Fruit fly (Drosophila melanogaster): ENCODE measurements around the gene CG10366.

The CG10366 gene

dm6 chr2L:19576299-19576971 is 7.6 kb upstream of the CG10366 start (continued):
- no peak for TF ChIP-seq CG14014 (GFP tag; IDR thresholded peaks at IDR 0.05)
- no peak for TF ChIP-seq H15 (GFP tag; IDR thresholded peaks at IDR 0.05)
- peak; percentile 62 for TF ChIP-seq phol (tag; optimal IDR thresholded peaks at IDR 0.05)
- TF ChIP-seq CkIIα-i1 (GFP tag; IDR thresholded peaks at IDR 0.05): no peak
- no peak for TF ChIP-seq pho (GFP tag; optimal IDR thresholded peaks at IDR 0.05)
- TF ChIP-seq Dip3 (GFP tag; optimal IDR thresholded peaks at IDR 0.05): no peak
- no peak for TF ChIP-seq sc (optimal IDR thresholded peaks at IDR 0.05)
- TF ChIP-seq sc (GFP tag; optimal IDR thresholded peaks at IDR 0.05): no peak
- peak; percentile 73 for TF ChIP-seq sens (GFP tag)
- TF ChIP-seq ems (GFP tag; optimal IDR thresholded peaks at IDR 0.05): no peak
- TF ChIP-seq CG14050 (GFP tag; IDR thresholded peaks at IDR 0.05): no peak
- TF ChIP-seq zen2 (GFP tag; IDR thresholded peaks at IDR 0.05; ENCODE audit: partially characterized antibody): no peak
- TF ChIP-seq lola (GFP tag; optimal IDR thresholded peaks at IDR 0.05): no peak
- no peak for TF ChIP-seq nom (GFP tag; optimal IDR thresholded peaks at IDR 0.05)
- TF ChIP-seq fd3F (GFP tag; optimal IDR thresholded peaks at IDR 0.05): no peak
- no peak for TF ChIP-seq Usf (GFP tag; optimal IDR thresholded peaks at IDR 0.05)
- TF ChIP-seq sqz (GFP tag; optimal IDR thresholded peaks at IDR 0.05): peak; percentile 99
- TF ChIP-seq lmd (GFP tag; IDR thresholded peaks at IDR 0.05): no peak
- no peak for TF ChIP-seq Lpt (GFP tag; optimal IDR thresholded peaks at IDR 0.05)
- peak; percentile 83 for TF ChIP-seq CG3065 (GFP tag; optimal IDR thresholded peaks at IDR 0.05)
- TF ChIP-seq pan (optimal IDR thresholded peaks at IDR 0.05): no peak
- TF ChIP-seq pan (GFP tag; optimal IDR thresholded peaks at IDR 0.05 in 1 of 2, IDR thresholded peaks at IDR 0.05 in 1 of 2): no peak
- no peak for TF ChIP-seq dati (GFP tag; IDR thresholded peaks at IDR 0.05)
- TF ChIP-seq CG13296 (GFP tag; optimal IDR thresholded peaks at IDR 0.05): peak; percentile 61
- TF ChIP-seq BEAF-32 (GFP tag; optimal IDR thresholded peaks at IDR 0.05): no peak
- TF ChIP-seq CG17385 (GFP tag; optimal IDR thresholded peaks at IDR 0.05): no peak
- TF ChIP-seq CG7963 (GFP tag; IDR thresholded peaks at IDR 0.05; ENCODE audit: partially characterized antibody): no peak
- no peak for TF ChIP-seq NfI (GFP tag; optimal IDR thresholded peaks at IDR 0.05)
- no peak for TF ChIP-seq jumu (GFP tag; optimal IDR thresholded peaks at IDR 0.05)
- no peak for TF ChIP-seq CG11695 (GFP tag; IDR thresholded peaks at IDR 0.05)
- peak; percentile 39; the same call in 1 of the 2 replicates for TF ChIP-seq nerfin-2 (GFP tag; IDR thresholded peaks at IDR 0.05; ENCODE audit: partially characterized antibody)
- TF ChIP-seq CG10462 (GFP tag; optimal IDR thresholded peaks at IDR 0.05): no peak
- TF ChIP-seq scrt (GFP tag; optimal IDR thresholded peaks at IDR 0.05): no peak
- TF ChIP-seq klu (GFP tag; IDR thresholded peaks at IDR 0.05): no peak
- peak; percentile 18 for TF ChIP-seq YL-1 (GFP tag; optimal IDR thresholded peaks at IDR 0.05)
- no peak for TF ChIP-seq CG14710 (tag; optimal IDR thresholded peaks at IDR 0.05)
- TF ChIP-seq rib (GFP tag; IDR thresholded peaks at IDR 0.05): no peak
- no peak for TF ChIP-seq Nf-YC (tag; optimal IDR thresholded peaks at IDR 0.05)
- no peak for TF ChIP-seq wor (GFP tag; IDR thresholded peaks at IDR 0.05)
- TF ChIP-seq Ptx1 (GFP tag; IDR thresholded peaks at IDR 0.05): no peak
- no peak for TF ChIP-seq CG12104 (GFP tag; optimal IDR thresholded peaks at IDR 0.05)
- peak; percentile 88 for TF ChIP-seq ewg (GFP tag; optimal IDR thresholded peaks at IDR 0.05)
- no peak for TF ChIP-seq mam (GFP tag; optimal IDR thresholded peaks at IDR 0.05)
- peak in 1 of 2 experiments; percentile 60 for TF ChIP-seq tll (GFP tag; optimal IDR thresholded peaks at IDR 0.05)
- TF ChIP-seq cad (GFP tag; optimal IDR thresholded peaks at IDR 0.05): no peak
- no peak for TF ChIP-seq zen (tag; optimal IDR thresholded peaks at IDR 0.05)
- TF ChIP-seq CG31224 (GFP tag; IDR thresholded peaks at IDR 0.05): no peak
- no peak for TF ChIP-seq Dip2 (GFP tag; IDR thresholded peaks at IDR 0.05)
- no peak for TF ChIP-seq Hey (tag; optimal IDR thresholded peaks at IDR 0.05)
- no peak for TF ChIP-seq CG30020 (tag; optimal IDR thresholded peaks at IDR 0.05)
- TF ChIP-seq CG12071 (GFP tag; optimal IDR thresholded peaks at IDR 0.05): peak; percentile 11

Measured in whole organism, embryonic.